Worm (Caenorhabditis elegans): ENCODE results near the gene M05D6.9.

ce11 chrII:8446731-8447130 is 47.3 kb upstream of the M05D6.9 start, which contains the start of gene cut-3:
- no peak for TF ChIP-seq dao-5 (tag; optimal IDR thresholded peaks at IDR 0.05)
- no peak for TF ChIP-seq W03F9.2 (tag; optimal IDR thresholded peaks at IDR 0.05)
- TF ChIP-seq him-1 (tag; optimal IDR thresholded peaks at IDR 0.05) = no peak
